Worm (Caenorhabditis elegans): ENCODE results near the gene pxl-1.

Gene pxl-1

DNA sequence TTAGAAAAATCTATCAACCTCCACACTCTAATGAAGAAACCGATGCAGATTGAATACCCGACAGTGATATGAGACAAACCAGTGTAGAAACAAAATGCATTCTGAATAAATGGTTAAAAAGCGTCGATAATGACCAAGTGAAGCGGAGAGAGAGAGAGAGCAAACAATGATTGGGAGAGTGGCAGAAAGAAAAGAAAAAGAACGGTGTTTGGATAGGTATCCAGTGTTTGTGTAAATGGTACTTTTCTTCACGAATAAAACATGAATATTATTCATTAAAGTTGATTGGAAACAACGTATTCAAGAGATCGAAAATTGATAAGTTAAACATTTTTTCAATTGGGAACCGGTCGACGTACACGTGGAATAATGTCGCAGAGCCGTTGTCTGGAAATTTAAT is 26.4 kb downstream of the pxl-1 start, which contains the start of gene F01F1.15:
Gene F01F1.15, minus strand, starts transcription at position 101 of the 400 bp plus-strand sequence.
- TF ChIP-seq mdl-1 (tag; optimal IDR thresholded peaks at IDR 0.05) (no peak), sem-4 (tag; optimal IDR thresholded peaks at IDR 0.05) (no peak), ztf-4 (tag; optimal IDR thresholded peaks at IDR 0.05) (no peak), C34F6.9 (tag; optimal IDR thresholded peaks at IDR 0.05) (no peak), lsy-2 (tag; optimal IDR thresholded peaks at IDR 0.05) (no peak)

DNA sequence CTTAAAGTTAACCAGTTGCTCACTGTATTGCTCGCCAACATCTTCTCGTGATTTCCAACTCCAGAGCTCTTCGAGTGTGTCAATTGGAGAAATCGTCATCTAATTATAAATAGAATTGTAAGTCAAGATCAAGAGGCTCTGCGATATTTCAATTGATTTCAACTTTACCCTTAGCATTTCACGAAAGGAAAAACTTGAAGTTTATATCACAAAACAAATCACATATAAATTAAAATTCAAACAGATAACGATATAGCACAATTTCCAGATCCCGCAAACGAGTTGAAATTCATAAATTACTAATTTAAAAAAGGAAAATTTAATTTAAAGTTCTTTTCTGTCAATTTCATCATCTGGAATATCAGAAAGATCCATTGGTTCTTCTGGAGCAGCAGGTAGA is 27.4 kb downstream of the pxl-1 start, which contains the start of gene eng-1:
Gene eng-1, minus strand, starts transcription at position 101 of the 400 bp plus-strand sequence.
- TF ChIP-seq nhr-11 (tag; optimal IDR thresholded peaks at IDR 0.05), result no peak
- no peak for TF ChIP-seq egl-27 (tag; optimal IDR thresholded peaks at IDR 0.05)

DNA sequence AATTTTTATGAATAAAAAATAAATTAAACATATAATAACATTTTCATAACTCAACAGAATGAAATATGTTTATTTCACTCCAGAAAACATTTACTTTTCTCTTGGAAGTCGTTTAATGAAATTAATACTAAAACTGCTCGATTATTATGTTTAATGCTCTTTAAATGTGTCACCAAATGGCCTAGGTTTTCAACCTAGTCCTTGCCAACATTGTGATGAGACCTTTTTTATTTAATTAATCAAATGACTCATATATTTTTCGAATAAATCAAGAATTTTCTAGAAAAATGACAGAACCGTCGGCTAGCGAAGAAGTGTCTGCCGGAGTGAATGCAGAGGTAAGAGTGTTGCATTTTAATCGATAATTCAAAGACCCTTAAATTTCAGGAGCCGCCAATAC is 31.5 kb downstream of the pxl-1 start, which contains the start of gene rabn-5:
Gene rabn-5, plus strand, starts transcription at position 284 of the 400 bp plus-strand sequence.
- TF ChIP-seq crh-2 (tag; optimal IDR thresholded peaks at IDR 0.05), result no peak
- TF ChIP-seq fos-1 (tag; optimal IDR thresholded peaks at IDR 0.05), result peak; percentile 57
- no peak for TF ChIP-seq nhr-25 (tag; optimal IDR thresholded peaks at IDR 0.05)
- no peak for TF ChIP-seq ama-1 (optimal IDR thresholded peaks at IDR 0.05)
- TF ChIP-seq dmd-4 (tag; optimal IDR thresholded peaks at IDR 0.05), result no peak
- no peak for TF ChIP-seq peb-1 (tag; optimal IDR thresholded peaks at IDR 0.05)
- no peak for TF ChIP-seq nhr-10 (tag; optimal IDR thresholded peaks at IDR 0.05)
- TF ChIP-seq lin-11 (tag; optimal IDR thresholded peaks at IDR 0.05), result no peak
- no peak for TF ChIP-seq nhr-237 (tag; optimal IDR thresholded peaks at IDR 0.05)
- no peak for TF ChIP-seq zag-1 (tag; optimal IDR thresholded peaks at IDR 0.05)
- no peak for TF ChIP-seq ztf-11 (tag; optimal IDR thresholded peaks at IDR 0.05)
- TF ChIP-seq ZK546.5 (tag; optimal IDR thresholded peaks at IDR 0.05), result no peak
- TF ChIP-seq C34F6.9 (tag; optimal IDR thresholded peaks at IDR 0.05), result peak; percentile 53
- no peak for TF ChIP-seq ceh-16 (tag; optimal IDR thresholded peaks at IDR 0.05)
- TF ChIP-seq snpc-4 (tag; optimal IDR thresholded peaks at IDR 0.05), result no peak
- no peak for TF ChIP-seq R02D3.7 (tag; optimal IDR thresholded peaks at IDR 0.05)
- TF ChIP-seq lin-39 (tag; optimal IDR thresholded peaks at IDR 0.05), result no peak
- TF ChIP-seq sem-4 (tag; optimal IDR thresholded peaks at IDR 0.05), result no peak

ce11 chrIII:5863774-5864173 is 32.0 kb downstream of the pxl-1 start, which contains the start of gene dnpp-1:
TSS of gene dnpp-1 (minus strand) at chrIII:5863803.
- TF ChIP-seq fos-1 (tag; optimal IDR thresholded peaks at IDR 0.05), result peak; percentile 87
- TF ChIP-seq mdl-1 (tag; optimal IDR thresholded peaks at IDR 0.05), result no peak
- TF ChIP-seq skn-1 (tag; optimal IDR thresholded peaks at IDR 0.05), result peak; percentile 72
- peak; percentile 63 for TF ChIP-seq crh-2 (tag; optimal IDR thresholded peaks at IDR 0.05)
- TF ChIP-seq nhr-12 (tag; optimal IDR thresholded peaks at IDR 0.05), result no peak
- no peak for TF ChIP-seq ztf-1 (GFP tag; conservative IDR thresholded peaks at IDR 0.05)
- no peak for TF ChIP-seq sma-9 (GFP tag; optimal IDR thresholded peaks at IDR 0.05)
- no peak for TF ChIP-seq sma-9 (tag; optimal IDR thresholded peaks at IDR 0.05)
- no peak for TF ChIP-seq Y55F3AM.14 (GFP tag; optimal IDR thresholded peaks at IDR 0.05)

ce11 chrIII:5859008-5859407 is 36.8 kb downstream of the pxl-1 start, which contains the start of gene dpf-4:
TSS of gene dpf-4 (plus strand) at chrIII:5859308.
- TF ChIP-seq nhr-237 (tag; optimal IDR thresholded peaks at IDR 0.05) (no peak), lin-13 (GFP tag; optimal IDR thresholded peaks at IDR 0.05) (no peak), nhr-77 (tag; optimal IDR thresholded peaks at IDR 0.05) (no peak), elt-1 (tag; optimal IDR thresholded peaks at IDR 0.05) (no peak), sem-4 (tag; optimal IDR thresholded peaks at IDR 0.05) (no peak), Y55F3AM.14 (GFP tag; optimal IDR thresholded peaks at IDR 0.05) (no peak), alr-1 (tag; optimal IDR thresholded peaks at IDR 0.05) (no peak), ztf-11 (tag; optimal IDR thresholded peaks at IDR 0.05) (no peak), lin-11 (tag; optimal IDR thresholded peaks at IDR 0.05) (no peak), unc-62 (GFP tag; optimal IDR thresholded peaks at IDR 0.05) (no peak), nhr-12 (tag; optimal IDR thresholded peaks at IDR 0.05) (no peak), aly-2 (tag; optimal IDR thresholded peaks at IDR 0.05) (no peak), ZK546.5 (tag; optimal IDR thresholded peaks at IDR 0.05) (no peak), crh-2 (tag; optimal IDR thresholded peaks at IDR 0.05) (no peak), elt-3 (tag; optimal IDR thresholded peaks at IDR 0.05) (no peak), F13H6.1 (tag; optimal IDR thresholded peaks at IDR 0.05) (no peak), peb-1 (tag; optimal IDR thresholded peaks at IDR 0.05) (no peak), ama-1 (optimal IDR thresholded peaks at IDR 0.05) (no peak)
